Worm (Caenorhabditis elegans) whole organism, midembryonic: ENCODE data around the gene R13D11.3.

Experiments
- cog-1 ChIP-seq: sonication (generic microtip); optimal IDR thresholded peaks from 2 replicates; lab custom pipeline; 2016; ENCODE audit warnings: missing genetic modification characterization, missing compliant biosample characterization
- flt-1 ChIP-seq: fragments of 200-800 bp; sonication (Bioruptor generic); IDR thresholded peaks from 2 replicates; pipeline ENCODE4 v1.3.6; 2022; ENCODE audit warnings: missing genetic modification characterization, missing compliant biosample characterization
- klf-2 ChIP-seq: fragments of 200-800 bp; sonication (Bioruptor generic); conservative IDR thresholded peaks from 2 replicates; pipeline ENCODE4 v1.3.6; 2022; ENCODE audit warnings: missing genetic modification reagents, missing genetic modification characterization, missing compliant biosample characterization
- ref-1 ChIP-seq: fragments of 200-800 bp; sonication (Bioruptor generic); conservative IDR thresholded peaks from 2 replicates; pipeline ENCODE4 v1.3.6; 2022; ENCODE audit warnings: missing genetic modification reagents, missing genetic modification characterization, missing compliant biosample characterization
- ztf-29 ChIP-seq: fragments of 200-800 bp; sonication (Bioruptor generic); IDR thresholded peaks from 2 replicates; pipeline ENCODE4 v1.3.6; 2022; ENCODE audit warnings: missing genetic modification reagents, missing genetic modification characterization, missing compliant biosample characterization

DNA sequence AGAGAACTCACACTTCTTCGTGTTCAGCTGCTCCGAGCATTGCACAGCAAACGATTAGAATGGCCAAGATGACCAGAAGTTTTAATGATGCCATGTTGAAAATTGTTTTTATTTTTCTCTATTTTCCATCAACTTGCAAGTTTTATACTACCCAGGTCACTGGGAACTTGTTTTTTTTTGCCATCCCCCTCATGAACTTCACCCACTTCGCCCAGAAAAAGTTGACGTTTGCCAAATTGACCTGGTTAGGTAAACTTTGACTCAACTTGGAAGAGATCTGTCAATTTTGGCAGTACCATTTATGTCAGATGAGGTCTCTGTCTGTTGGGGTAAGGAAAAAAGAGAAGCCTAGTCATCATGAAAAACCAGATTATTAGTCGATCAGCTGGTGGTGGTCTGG lies 1.7 kb upstream of the R13D11.3 start, which contains the start of gene R13D11.10:
- TF ChIP-seq cog-1 (tag; lab: Kevin White, UChicago): no peak
- TF ChIP-seq flt-1 (GFP tag; lab: Robert Waterston, UW): no peak
- no peak for TF ChIP-seq ref-1 (GFP tag; lab: Robert Waterston, UW)
- no peak for TF ChIP-seq klf-2 (GFP tag; lab: Robert Waterston, UW)
- TF ChIP-seq ztf-29 (GFP tag; lab: Robert Waterston, UW): no peak
